Worm (Caenorhabditis elegans): ENCODE results near the gene C27D9.2.

DNA sequence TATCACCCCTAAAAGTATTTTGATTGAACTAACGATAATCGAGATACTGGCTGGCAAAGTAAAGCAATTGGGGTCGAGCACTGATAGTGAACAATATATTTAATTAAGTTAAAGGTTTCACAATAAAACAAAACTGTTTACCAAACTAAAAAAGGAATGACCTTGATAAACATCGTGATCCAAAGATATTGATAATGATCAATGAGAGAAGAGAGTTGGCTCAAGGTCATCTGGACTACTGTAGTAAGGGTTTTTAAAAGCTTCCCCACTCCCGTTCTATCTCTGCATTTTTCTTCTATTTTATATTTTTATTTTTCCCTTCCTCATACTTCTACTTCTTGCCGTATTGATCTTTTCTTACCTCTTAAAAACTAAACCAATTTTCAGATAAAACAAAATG is 7.1 kb downstream of the C27D9.2 start, which contains the start of gene F41C3.2:
- TF ChIP-seq nhr-237 (tag; optimal IDR thresholded peaks at IDR 0.05) (no peak), lin-13 (GFP tag; optimal IDR thresholded peaks at IDR 0.05) (no peak), unc-55 (GFP tag; optimal IDR thresholded peaks at IDR 0.05) (no peak), nhr-12 (tag; optimal IDR thresholded peaks at IDR 0.05) (no peak), lsy-2 (tag; optimal IDR thresholded peaks at IDR 0.05) (no peak), R02D3.7 (tag; optimal IDR thresholded peaks at IDR 0.05) (no peak), ceh-82 (tag; optimal IDR thresholded peaks at IDR 0.05) (no peak), ztf-4 (tag; optimal IDR thresholded peaks at IDR 0.05) (no peak), elt-3 (tag; optimal IDR thresholded peaks at IDR 0.05) (no peak), lin-11 (tag; optimal IDR thresholded peaks at IDR 0.05) (no peak), nhr-11 (tag; optimal IDR thresholded peaks at IDR 0.05) (no peak), lin-39 (tag; optimal IDR thresholded peaks at IDR 0.05) (no peak)
